Fruit fly (Drosophila melanogaster) whole organism, embryonic: Measurements from ENCODE around the gene Edg78E.

Source experiments
- BtbVII ChIP-seq: fragments of 200-800 bp; sonication (Bioruptor generic); optimal IDR thresholded peaks from 3 replicates; lab custom pipeline; 2017; ENCODE audit warnings: missing biosample characterization, mild to moderate bottlenecking, missing genetic modification characterization
- CG10209 ChIP-seq: fragments of 200-800 bp; sonication (Bioruptor generic); optimal IDR thresholded peaks from 3 replicates; lab custom pipeline; 2017; ENCODE audit warnings: missing biosample characterization, mild to moderate bottlenecking, missing genetic modification characterization, missing genetic modification reagents
- CG10366 ChIP-seq: fragments of 200-800 bp; sonication (Bioruptor generic); IDR thresholded peaks from 2 replicates; pipeline ENCODE4 v1.3.6; 2022; ENCODE audit warnings: missing biosample characterization, missing genetic modification characterization
- CG10959 ChIP-seq: fragments of 200-800 bp; sonication (Bioruptor generic); IDR thresholded peaks from 2 replicates; pipeline ENCODE4 v1.3.6; 2022; ENCODE audit warnings: missing biosample characterization, missing genetic modification characterization
- CG11247 ChIP-seq: fragments of 200-800 bp; sonication (Bioruptor generic); IDR thresholded peaks from 2 replicates; pipeline ENCODE4 v1.3.6; 2022; ENCODE audit warnings: missing biosample characterization, missing genetic modification characterization
- CG11696 ChIP-seq: fragments of 200-800 bp; sonication (Bioruptor generic); IDR thresholded peaks from 2 replicates; pipeline ENCODE4 v1.3.6; 2022; ENCODE audit warnings: missing biosample characterization, missing genetic modification characterization
- CG12391 ChIP-seq: fragments of 200-800 bp; sonication (Bioruptor generic); optimal IDR thresholded peaks from 3 replicates; lab custom pipeline; 2018; ENCODE audit warnings: missing biosample characterization, mild to moderate bottlenecking, missing genetic modification characterization, moderate library complexity
- CG14014 ChIP-seq: fragments of 200-800 bp; sonication (Bioruptor generic); IDR thresholded peaks from 2 replicates; pipeline ENCODE4 v1.3.6; 2022; ENCODE audit warnings: missing biosample characterization, missing genetic modification characterization
- CG14441 ChIP-seq: fragments of 200-800 bp; sonication (Bioruptor generic); IDR thresholded peaks from 2 replicates; pipeline ENCODE4 v1.3.6; 2022; ENCODE audit warnings: missing biosample characterization, missing genetic modification characterization
- CG1529 ChIP-seq: fragments of 200-800 bp; sonication (Bioruptor generic); optimal IDR thresholded peaks from 3 replicates; lab custom pipeline; 2018; ENCODE audit warnings: missing biosample characterization, missing genetic modification characterization
- CG17186 ChIP-seq: fragments of 200-800 bp; sonication (Bioruptor generic); optimal IDR thresholded peaks from 3 replicates; lab custom pipeline; 2017; ENCODE audit warnings: missing biosample characterization, missing genetic modification reagents, missing genetic modification characterization
- CG17328 ChIP-seq: fragments of 200-800 bp; sonication (Bioruptor generic); IDR thresholded peaks from 2 replicates; pipeline ENCODE4 v1.3.6; 2022; ENCODE audit warnings: missing biosample characterization, missing genetic modification characterization
- CG18599 ChIP-seq: fragments of 200-800 bp; sonication (Bioruptor generic); optimal IDR thresholded peaks from 3 replicates; lab custom pipeline; 2017; ENCODE audit warnings: missing biosample characterization, missing genetic modification characterization, mild to moderate bottlenecking, moderate library complexity, missing genetic modification reagents
- CG3163 ChIP-seq: fragments of 200-800 bp; sonication (Bioruptor generic); optimal IDR thresholded peaks from 3 replicates; lab custom pipeline; 2016; ENCODE audit warnings: missing biosample characterization, missing genetic modification characterization
- CG34376 ChIP-seq: fragments of 200-800 bp; sonication (Bioruptor generic); optimal IDR thresholded peaks from 2 replicates; lab custom pipeline; 2018; ENCODE audit warnings: missing biosample characterization, mild to moderate bottlenecking, missing genetic modification characterization
- CG4424 ChIP-seq: fragments of 200-800 bp; sonication (Bioruptor generic); optimal IDR thresholded peaks from 3 replicates; lab custom pipeline; 2016; ENCODE audit warnings: missing biosample characterization, missing genetic modification characterization
- CG4854 ChIP-seq: fragments of 200-800 bp; sonication (Bioruptor generic); optimal IDR thresholded peaks from 2 replicates; lab custom pipeline; 2016; ENCODE audit warnings: missing biosample characterization, missing genetic modification characterization, inconsistent platforms
- CG8924 ChIP-seq: fragments of 200-800 bp; optimal IDR thresholded peaks from 3 replicates; lab custom pipeline; 2019; ENCODE audit warnings: missing biosample characterization, mild to moderate bottlenecking, missing genetic modification characterization, moderate library complexity
- CG9797 ChIP-seq: fragments of 200-800 bp; sonication (Bioruptor generic); optimal IDR thresholded peaks from 3 replicates; lab custom pipeline; 2018; ENCODE audit warnings: missing biosample characterization, mild to moderate bottlenecking, missing genetic modification characterization
- CG9876 ChIP-seq: fragments of 200-800 bp; sonication (Bioruptor generic); optimal IDR thresholded peaks from 2 replicates; lab custom pipeline; 2016; ENCODE audit warnings: missing biosample characterization, missing genetic modification characterization
- Camta ChIP-seq: fragments of 200-800 bp; sonication (Bioruptor generic); optimal IDR thresholded peaks from 2 replicates; lab custom pipeline; 2016; ENCODE audit warnings: missing biosample characterization, missing genetic modification characterization
- Drgx ChIP-seq: fragments of 200-800 bp; sonication (Bioruptor generic); IDR thresholded peaks from 2 replicates; pipeline ENCODE4 v1.3.6; 2022; ENCODE audit warnings: missing biosample characterization, missing genetic modification characterization
- GATAe ChIP-seq: fragments of 200-800 bp; sonication (Bioruptor generic); conservative IDR thresholded peaks from 2 replicates; pipeline ENCODE4 v1.3.6; 2022; ENCODE audit warnings: missing biosample characterization, missing genetic modification characterization
- Hey ChIP-seq: fragments of 200-800 bp; sonication (Bioruptor generic); optimal IDR thresholded peaks from 3 replicates; lab custom pipeline; 2018; ENCODE audit warnings: missing biosample characterization, mild to moderate bottlenecking, missing genetic modification characterization
- MTF-1 ChIP-seq: fragments of 200-800 bp; sonication (Bioruptor generic); optimal IDR thresholded peaks from 2 replicates; lab custom pipeline; 2018; ENCODE audit warnings: missing biosample characterization, mild to moderate bottlenecking, missing genetic modification characterization, borderline replicate concordance
- Max ChIP-seq: fragments of 200-800 bp; sonication (Bioruptor generic); optimal IDR thresholded peaks from 2 replicates; lab custom pipeline; 2016; ENCODE audit warnings: missing biosample characterization, mild to moderate bottlenecking, missing genetic modification characterization
- Med ChIP-seq: fragments of 200-800 bp; sonication (Bioruptor generic); peaks from one replicate; lab custom pipeline; 2016; ENCODE audit warnings: missing biosample characterization, missing genetic modification characterization, mild to moderate bottlenecking, inconsistent platforms, moderate library complexity
- NK7.1 ChIP-seq: fragments of 200-800 bp; sonication (Bioruptor generic); optimal IDR thresholded peaks from 3 replicates; lab custom pipeline; 2016; ENCODE audit warnings: missing biosample characterization, missing genetic modification characterization
- Pdp1 ChIP-seq, 2 experiments: fragments of 200-800 bp; sonication (Bioruptor generic); optimal IDR thresholded peaks; 3 replicates each; lab custom pipeline; 2016; ENCODE audit warnings: missing biosample characterization in 2 of 2, missing genetic modification characterization in 2 of 2, mild to moderate bottlenecking in 1 of 2, moderate library complexity in 1 of 2
- al ChIP-seq: fragments of 200-800 bp; sonication (Bioruptor generic); IDR thresholded peaks from 2 replicates; pipeline ENCODE4 v1.3.6; 2022; ENCODE audit warnings: missing biosample characterization, missing genetic modification characterization
- chinmo ChIP-seq: fragments of 200-800 bp; sonication (Bioruptor generic); IDR thresholded peaks from 4 replicates; pipeline ENCODE4 v1.3.6; 2022; ENCODE audit warnings: missing biosample characterization, missing genetic modification characterization; ENCODE audit not compliant: partially characterized antibody
- cwo ChIP-seq: fragments of 200-800 bp; sonication (Bioruptor generic); optimal IDR thresholded peaks from 3 replicates; lab custom pipeline; 2017; ENCODE audit warnings: missing biosample characterization, missing genetic modification characterization, mild to moderate bottlenecking, moderate library complexity, missing genetic modification reagents
- da ChIP-seq: fragments of 200-800 bp; sonication (Bioruptor generic); optimal IDR thresholded peaks from 2 replicates; lab custom pipeline; 2016; ENCODE audit warnings: missing biosample characterization, missing genetic modification characterization
- en ChIP-seq: fragments of 200-800 bp; sonication (Bioruptor generic); optimal IDR thresholded peaks from 2 replicates; lab custom pipeline; 2016; ENCODE audit warnings: missing biosample characterization, missing genetic modification characterization
- exex ChIP-seq: fragments of 200-800 bp; sonication (Bioruptor generic); optimal IDR thresholded peaks from 4 replicates; lab custom pipeline; 2018; ENCODE audit warnings: missing biosample characterization, mild to moderate bottlenecking, missing genetic modification characterization, moderate library complexity
- fu2 ChIP-seq: fragments of 200-800 bp; sonication (Bioruptor generic); optimal IDR thresholded peaks from 2 replicates; lab custom pipeline; 2016; ENCODE audit warnings: missing biosample characterization, missing genetic modification characterization
- knrl ChIP-seq: fragments of 200-800 bp; sonication (Bioruptor generic); IDR thresholded peaks from 3 replicates; pipeline ENCODE4 v1.3.6; 2022; ENCODE audit warnings: missing biosample characterization, missing genetic modification characterization; ENCODE audit not compliant: partially characterized antibody
- maf-S ChIP-seq: fragments of 200-800 bp; sonication (Bioruptor generic); optimal IDR thresholded peaks from 2 replicates; lab custom pipeline; 2016; ENCODE audit warnings: missing biosample characterization, missing genetic modification characterization
- nerfin-2 ChIP-seq: fragments of 200-800 bp; sonication (Bioruptor generic); IDR thresholded peaks from 2 replicates; pipeline ENCODE4 v1.3.6; 2022; ENCODE audit warnings: missing biosample characterization, missing genetic modification characterization; ENCODE audit not compliant: partially characterized antibody
- pan ChIP-seq, 4 experiments: fragments of >200 bp in 3 of 4; fragments of 200-800 bp in 1 of 4; sonication (Bioruptor generic) in 1 of 4; optimal IDR thresholded peaks in 3 of 4; IDR thresholded peaks in 1 of 4; 2 replicates each; pipeline versions ENCODE4 v1.3.6 to Lab custom; 2017 to 2022; ENCODE audit warnings: missing biosample characterization in 2 of 4, missing genetic modification characterization in 2 of 4, mixed read lengths in 1 of 4
- ro ChIP-seq: fragments of 200-800 bp; sonication (Bioruptor generic); IDR thresholded peaks from 2 replicates; pipeline ENCODE4 v1.3.6; 2022; ENCODE audit warnings: missing biosample characterization, missing genetic modification characterization
- seq ChIP-seq: fragments of 200-800 bp; sonication (Bioruptor generic); IDR thresholded peaks from 2 replicates; pipeline ENCODE4 v1.3.6; 2022; ENCODE audit warnings: missing biosample characterization, missing genetic modification characterization
- sug ChIP-seq: fragments of 200-800 bp; optimal IDR thresholded peaks from 2 replicates; lab custom pipeline; 2019; ENCODE audit warnings: missing biosample characterization, mild to moderate bottlenecking, missing genetic modification characterization, moderate library complexity
- unpg ChIP-seq: fragments of 200-800 bp; sonication (Bioruptor generic); optimal IDR thresholded peaks from 3 replicates; lab custom pipeline; 2018; ENCODE audit warnings: missing biosample characterization, mild to moderate bottlenecking, missing genetic modification characterization, moderate library complexity
- vnd ChIP-seq: fragments of 200-800 bp; sonication (Bioruptor generic); IDR thresholded peaks from 3 replicates; pipeline ENCODE4 v1.3.6; 2022; ENCODE audit warnings: missing biosample characterization, missing genetic modification characterization; ENCODE audit not compliant: partially characterized antibody
- wek ChIP-seq: fragments of 200-800 bp; sonication (Bioruptor generic); optimal IDR thresholded peaks from 3 replicates; lab custom pipeline; 2018; ENCODE audit warnings: missing biosample characterization, mild to moderate bottlenecking, missing genetic modification characterization, moderate library complexity

Gene Edg78E

dm6 chr3L:21277897-21278530 lies 19.6 kb downstream of the Edg78E start:
- TF ChIP-seq maf-S (no peak), GATAe (GFP tag; lab: Robert Waterston, UW) (peak; percentile 13; the same call in 1 of the 2 replicates), fu2 (GFP tag; lab: Kevin White, UChicago) (no peak), al (GFP tag; lab: Robert Waterston, UW) (no peak), CG11247 (no peak), CG8924 (tag; lab: Kevin White, UChicago) (no peak), CG12391 (tag; lab: Kevin White, UChicago) (no peak), pan (optimal IDR thresholded peaks at IDR 0.05; lab: Kevin White, UChicago) (no peak), pan (GFP tag; optimal IDR thresholded peaks at IDR 0.05 in 1 of 2, IDR thresholded peaks at IDR 0.05 in 1 of 2) (peak in 1 of 2 experiments; percentile 17), BtbVII (GFP tag; lab: Kevin White, UChicago) (peak; percentile 19), CG10366 (GFP tag; lab: Robert Waterston, UW) (no peak), nerfin-2 (peak; percentile 23; the same call in 1 of the 2 replicates), NK7.1 (GFP tag; lab: Kevin White, UChicago) (no peak), cwo (GFP tag; lab: Kevin White, UChicago) (peak; percentile 9), Hey (peak; percentile 18), CG10209 (GFP tag; lab: Kevin White, UChicago) (no peak), CG4424 (GFP tag; lab: Kevin White, UChicago) (no peak), seq (GFP tag; lab: Robert Waterston, UW) (0 out of 2 replicates have a peak, but pooled peaks have one; percentile 23), CG17328 (GFP tag; lab: Robert Waterston, UW) (no peak), CG4854 (GFP tag; lab: Kevin White, UChicago) (no peak), sug (tag; lab: Kevin White, UChicago) (peak; percentile 51), vnd (GFP tag; lab: Robert Waterston, UW) (0 out of 3 replicates have a peak, but pooled peaks have one; percentile 19), Pdp1 (GFP tag; optimal IDR thresholded peaks at IDR 0.05; lab: Kevin White, UChicago) (peak in 1 of 2 experiments; percentile 1), unpg (no peak), CG11696 (0 out of 2 replicates have a peak, but pooled peaks have one; percentile 12), CG14014 (GFP tag; lab: Robert Waterston, UW) (no peak), CG34376 (GFP tag; lab: Kevin White, UChicago) (peak; percentile 41), exex (peak; percentile 92), chinmo (0 out of 4 replicates have a peak, but pooled peaks have one; percentile 6), en (GFP tag; lab: Kevin White, UChicago) (no peak), CG18599 (GFP tag; lab: Kevin White, UChicago) (peak; percentile 21), wek (GFP tag; lab: Kevin White, UChicago) (no peak), Med (GFP tag; lab: Kevin White, UChicago) (peak; percentile 69)

- TF ChIP-seq Max (peak; percentile 71), da (GFP tag; lab: Kevin White, UChicago) (no peak), CG17186 (GFP tag; lab: Kevin White, UChicago) (no peak), Drgx (GFP tag; lab: Robert Waterston, UW) (no peak), CG14441 (GFP tag; lab: Robert Waterston, UW) (peak; percentile 50; the same call in 1 of the 2 replicates), seq (GFP tag; lab: Robert Waterston, UW) (0 out of 2 replicates have a peak, but pooled peaks have one; percentile 11), knrl (GFP tag; lab: Robert Waterston, UW) (no peak; the same call in 2 of the 3 replicates), CG9876 (GFP tag; lab: Kevin White, UChicago) (peak; percentile 22), CG1529 (GFP tag; lab: Kevin White, UChicago) (peak; percentile 52), ro (GFP tag; lab: Robert Waterston, UW) (no peak), CG4854 (GFP tag; lab: Kevin White, UChicago) (peak; percentile 41), CG3163 (peak; percentile 87), CG9797 (GFP tag; lab: Kevin White, UChicago) (no peak), CG10959 (GFP tag; lab: Robert Waterston, UW) (no peak; the same call in 1 of the 2 replicates), MTF-1 (GFP tag; lab: Kevin White, UChicago) (peak; percentile 1), Camta (GFP tag; lab: Kevin White, UChicago) (peak; percentile 54)
These were observed 21.0 kb downstream of the Edg78E start for dm6 chr3L:21276296-21277257.
